Fruit fly (Drosophila melanogaster): Measurements from ENCODE around the gene nej.

Gene nej

DNA sequence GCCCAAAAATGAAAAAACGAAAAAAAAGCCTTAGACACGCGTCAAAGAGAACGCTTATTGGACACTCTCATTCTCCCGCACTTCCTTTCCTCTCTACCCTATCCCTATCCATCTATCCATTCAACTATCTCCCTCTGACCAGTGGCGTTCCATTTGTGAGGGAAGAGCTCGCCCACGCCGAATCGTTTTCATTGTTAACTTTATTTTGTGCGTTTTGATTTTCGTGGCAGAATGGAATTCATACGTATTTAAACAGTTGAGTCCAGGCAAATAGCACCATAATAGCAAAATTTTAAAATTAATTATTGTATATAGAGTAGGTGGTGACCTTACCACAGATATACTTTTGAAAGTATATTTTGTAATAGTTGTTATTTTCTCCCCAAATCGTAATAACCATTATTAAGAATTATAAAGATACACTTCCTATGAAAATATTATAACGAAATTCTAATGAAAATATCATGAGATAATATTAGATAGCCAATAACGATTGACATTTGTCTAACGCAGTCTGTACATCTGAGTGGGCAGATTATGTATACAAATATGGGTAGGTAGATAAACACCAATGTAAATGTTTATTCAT is 45.6 kb downstream of the nej start (continued):
- TF ChIP-seq ap (GFP tag; IDR thresholded peaks at IDR 0.05), result 0 out of 2 replicates have a peak, but pooled peaks have one; percentile 33
- TF ChIP-seq kah (GFP tag; optimal IDR thresholded peaks at IDR 0.05), result no peak
- TF ChIP-seq chinmo (GFP tag; IDR thresholded peaks at IDR 0.05; ENCODE audit: partially characterized antibody), result 0 out of 4 replicates have a peak, but pooled peaks have one; percentile 62
- no peak for TF ChIP-seq Dref (GFP tag; IDR thresholded peaks at IDR 0.05)
- TF ChIP-seq BtbVII (GFP tag; optimal IDR thresholded peaks at IDR 0.05), result peak; percentile 78
- TF ChIP-seq Xrp1 (GFP tag; IDR thresholded peaks at IDR 0.05), result peak; percentile 61; the same call in 1 of the 2 replicates
- peak; percentile 77 for TF ChIP-seq al (GFP tag; IDR thresholded peaks at IDR 0.05)
- no peak for TF ChIP-seq sim (GFP tag; IDR thresholded peaks at IDR 0.05)
- peak; percentile 12 for TF ChIP-seq CG31365 (tag; optimal IDR thresholded peaks at IDR 0.05)
- TF ChIP-seq CG10209 (GFP tag; optimal IDR thresholded peaks at IDR 0.05), result peak; percentile 69
- TF ChIP-seq CG18011 (GFP tag; optimal IDR thresholded peaks at IDR 0.05), result peak; percentile 28
- peak; percentile 89 for TF ChIP-seq grau (tag; optimal IDR thresholded peaks at IDR 0.05)
- peak; percentile 36 for TF ChIP-seq Asciz (GFP tag; optimal IDR thresholded peaks at IDR 0.05)
- TF ChIP-seq CG13624 (GFP tag; optimal IDR thresholded peaks at IDR 0.05), result no peak
- no peak for TF ChIP-seq CG30020 (tag; optimal IDR thresholded peaks at IDR 0.05)
- 0 out of 2 replicates have a peak, but pooled peaks have one; percentile 29 for TF ChIP-seq CG1024 (GFP tag; IDR thresholded peaks at IDR 0.05)
- TF ChIP-seq crp (GFP tag; optimal IDR thresholded peaks at IDR 0.05), result no peak
- TF ChIP-seq pum (GFP tag; optimal IDR thresholded peaks at IDR 0.05), result no peak
- TF ChIP-seq croc (GFP tag; conservative IDR thresholded peaks at IDR 0.05), result no peak
- TF ChIP-seq CG17568 (GFP tag; optimal IDR thresholded peaks at IDR 0.05), result peak; percentile 50
- peak; percentile 62 for TF ChIP-seq CG6683 (GFP tag; optimal IDR thresholded peaks at IDR 0.05)
- TF ChIP-seq yki (optimal IDR thresholded peaks at IDR 0.05), result no peak
- 0 out of 3 replicates have a peak, but pooled peaks have one; percentile 31 for TF ChIP-seq CG11093 (GFP tag; IDR thresholded peaks at IDR 0.05)
- TF ChIP-seq HLH54F (GFP tag; optimal IDR thresholded peaks at IDR 0.05), result no peak
- TF ChIP-seq twi (tag; optimal IDR thresholded peaks at IDR 0.05), result no peak
- peak; percentile 62; the same call in 1 of the 2 replicates for TF ChIP-seq Taf1 (GFP tag; IDR thresholded peaks at IDR 0.05)
- no peak for TF ChIP-seq ewg (GFP tag; optimal IDR thresholded peaks at IDR 0.05)
- TF ChIP-seq Oaz (GFP tag; IDR thresholded peaks at IDR 0.05), result 0 out of 2 replicates have a peak, but pooled peaks have one; percentile 32
- no peak for TF ChIP-seq Ssrp (tag; optimal IDR thresholded peaks at IDR 0.05)
- peak; percentile 69 for TF ChIP-seq CG6765 (GFP tag; optimal IDR thresholded peaks at IDR 0.05)
- no peak for TF ChIP-seq trem (tag; optimal IDR thresholded peaks at IDR 0.05)
- peak; percentile 42 for TF ChIP-seq CG11247 (GFP tag; IDR thresholded peaks at IDR 0.05)
- TF ChIP-seq bsh (GFP tag; optimal IDR thresholded peaks at IDR 0.05), result peak in 1 of 2 experiments; percentile 22
- TF ChIP-seq CG18619 (GFP tag; optimal IDR thresholded peaks at IDR 0.05), result peak; percentile 65
- no peak for TF ChIP-seq Camta (GFP tag; optimal IDR thresholded peaks at IDR 0.05)
- no peak for TF ChIP-seq bab2 (GFP tag; optimal IDR thresholded peaks at IDR 0.05)
- TF ChIP-seq gfzf (GFP tag; optimal IDR thresholded peaks at IDR 0.05), result no peak
- peak; percentile 3 for TF ChIP-seq CG15696 (tag; optimal IDR thresholded peaks at IDR 0.05)
- TF ChIP-seq HmgZ (tag; optimal IDR thresholded peaks at IDR 0.05), result peak; percentile 70
- peak; percentile 83 for TF ChIP-seq fd3F (GFP tag; optimal IDR thresholded peaks at IDR 0.05)
- 0 out of 2 replicates have a peak, but pooled peaks have one; percentile 11 for TF ChIP-seq CG4404 (GFP tag; IDR thresholded peaks at IDR 0.05)
- TF ChIP-seq rib (GFP tag; IDR thresholded peaks at IDR 0.05), result peak; percentile 34; the same call in 1 of the 2 replicates
- peak; percentile 48; the same call in 1 of the 3 replicates for TF ChIP-seq CG17361 (GFP tag; IDR thresholded peaks at IDR 0.05)
- TF ChIP-seq CG12391 (tag; optimal IDR thresholded peaks at IDR 0.05), result peak; percentile 72
- TF ChIP-seq CG7556 (GFP tag; optimal IDR thresholded peaks at IDR 0.05), result peak; percentile 77
- 0 out of 3 replicates have a peak, but pooled peaks have one; percentile 24 for TF ChIP-seq H15 (GFP tag; IDR thresholded peaks at IDR 0.05)
- peak; percentile 19 for TF ChIP-seq CG5180 (GFP tag; optimal IDR thresholded peaks at IDR 0.05)
- TF ChIP-seq PHDP (tag; optimal IDR thresholded peaks at IDR 0.05), result peak; percentile 88
- TF ChIP-seq Nf-YA (GFP tag; IDR thresholded peaks at IDR 0.05), result peak; percentile 63

All from whole organism, embryonic.